Worm (Caenorhabditis elegans): ENCODE data around the gene prp-19.

DNA sequence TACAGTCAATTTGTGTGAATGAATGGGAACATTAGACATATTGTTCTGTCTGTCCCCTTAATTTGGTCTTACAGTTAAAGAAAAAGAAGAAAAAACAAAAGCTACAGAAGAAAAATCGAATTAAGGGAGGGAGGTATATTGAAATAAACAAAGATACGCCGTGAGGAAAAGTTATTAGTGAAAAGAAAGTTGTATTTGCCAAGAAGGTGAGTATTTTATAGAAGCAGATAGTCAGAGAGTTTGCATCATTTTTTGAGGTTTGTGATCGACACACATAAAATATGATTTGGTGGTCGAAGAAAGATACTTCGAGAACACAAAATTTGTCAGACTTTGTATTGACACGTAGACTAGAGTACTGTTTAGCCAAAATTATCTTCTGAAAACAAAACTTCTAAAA is 28.5 kb upstream of the prp-19 start:
- TF ChIP-seq fkh-6 (tag; optimal IDR thresholded peaks at IDR 0.05) (no peak), ceh-9 (tag; optimal IDR thresholded peaks at IDR 0.05) (no peak), pqm-1 (tag; optimal IDR thresholded peaks at IDR 0.05) (no peak), pha-4 (tag; optimal IDR thresholded peaks at IDR 0.05) (no peak), fax-1 (tag; optimal IDR thresholded peaks at IDR 0.05) (no peak), hlh-13 (GFP tag; optimal IDR thresholded peaks at IDR 0.05) (no peak), nhr-11 (tag; optimal IDR thresholded peaks at IDR 0.05) (no peak), dmd-4 (tag; optimal IDR thresholded peaks at IDR 0.05; ENCODE audit: borderline replicate concordance) (no peak), unc-3 (GFP tag; conservative IDR thresholded peaks at IDR 0.05) (no peak), unc-3 (tag; optimal IDR thresholded peaks at IDR 0.05) (no peak), ama-1 (optimal IDR thresholded peaks at IDR 0.05) (no peak), K09A11.1 (tag; optimal IDR thresholded peaks at IDR 0.05; ENCODE audit: insufficient read depth) (no peak), rnt-1 (tag; optimal IDR thresholded peaks at IDR 0.05) (no peak), ahr-1 (tag; optimal IDR thresholded peaks at IDR 0.05) (no peak), hlh-15 (tag; optimal IDR thresholded peaks at IDR 0.05) (no peak)

Measured in whole organism, late embryonic.